Fruit fly (Drosophila melanogaster): Measurements from ENCODE around the gene Cad86C.

Cad86C gene

DNA sequence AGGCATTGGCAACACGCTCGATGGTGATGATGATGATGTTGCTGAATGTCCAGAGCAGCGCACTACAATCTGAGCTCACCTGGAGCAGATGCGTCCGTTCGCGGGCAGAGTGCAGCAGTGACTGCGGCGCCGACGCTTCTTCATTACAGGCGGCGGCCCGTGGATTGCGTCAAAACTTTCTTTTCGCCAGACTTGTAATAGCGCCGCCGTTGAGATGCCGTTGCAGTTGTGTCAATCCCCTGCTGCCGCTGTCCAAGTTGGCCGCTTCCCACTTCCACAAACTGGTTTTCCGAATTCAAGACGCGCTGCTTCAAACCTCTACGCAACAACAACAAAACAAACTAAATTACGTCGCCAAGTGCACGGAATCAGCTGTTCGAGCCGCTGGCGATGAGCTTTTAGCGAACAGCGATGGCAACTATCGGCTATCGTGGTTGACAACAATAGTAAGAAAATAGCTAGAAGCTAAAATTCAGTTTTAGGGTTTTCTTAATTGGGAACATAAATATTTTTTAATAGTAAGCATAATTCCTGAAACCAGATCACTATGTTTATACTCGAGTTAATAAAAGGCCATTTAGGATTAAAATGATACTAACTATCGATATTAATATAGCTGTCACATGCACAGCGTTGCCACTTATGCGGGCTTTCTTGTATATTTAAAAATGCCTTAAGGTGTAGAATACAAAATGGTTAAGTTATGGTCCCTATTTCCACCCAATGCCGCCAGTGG lies 55.1 kb downstream of the Cad86C start, which contains the start of gene Tpc1 (continued):
- TF ChIP-seq CG12391 (tag; optimal IDR thresholded peaks at IDR 0.05) (peak; percentile 63), E2f2 (GFP tag; IDR thresholded peaks at IDR 0.05) (peak; percentile 94), NFAT (GFP tag; IDR thresholded peaks at IDR 0.05) (peak; percentile 20; the same call in 1 of the 2 replicates), slp2 (GFP tag; optimal IDR thresholded peaks at IDR 0.05) (no peak), CG18262 (tag; optimal IDR thresholded peaks at IDR 0.05) (peak; percentile 0), CG16813 (GFP tag; IDR thresholded peaks at IDR 0.05; ENCODE audit: partially characterized antibody) (peak; percentile 89), BEAF-32 (GFP tag; optimal IDR thresholded peaks at IDR 0.05) (peak; percentile 95), CG6175 (GFP tag; IDR thresholded peaks at IDR 0.05) (no peak), Dip2 (GFP tag; IDR thresholded peaks at IDR 0.05) (no peak), CG7357 (GFP tag; IDR thresholded peaks at IDR 0.05) (no peak), Sry-δ (GFP tag; optimal IDR thresholded peaks at IDR 0.05) (peak; percentile 88), sd (tag; optimal IDR thresholded peaks at IDR 0.05) (peak; percentile 29), CG3847 (GFP tag; IDR thresholded peaks at IDR 0.05) (peak; percentile 49; the same call in 1 of the 2 replicates), CG7786 (GFP tag; optimal IDR thresholded peaks at IDR 0.05) (peak; percentile 42), Dip3 (GFP tag; optimal IDR thresholded peaks at IDR 0.05) (peak; percentile 40), Ssrp (tag; optimal IDR thresholded peaks at IDR 0.05) (peak; percentile 2), TFAM (GFP tag; optimal IDR thresholded peaks at IDR 0.05) (no peak), CG1792 (GFP tag; optimal IDR thresholded peaks at IDR 0.05) (no peak), sr (GFP tag; IDR thresholded peaks at IDR 0.05) (peak; percentile 22; the same call in 1 of the 3 replicates), Sin3A (optimal IDR thresholded peaks at IDR 0.05) (peak; percentile 79), Nf-YC (tag; optimal IDR thresholded peaks at IDR 0.05) (peak; percentile 47), Dref (GFP tag; IDR thresholded peaks at IDR 0.05) (peak; percentile 62), CG3163 (GFP tag; optimal IDR thresholded peaks at IDR 0.05) (peak; percentile 7), CG18599 (GFP tag; optimal IDR thresholded peaks at IDR 0.05) (peak; percentile 8), CG30403 (GFP tag; optimal IDR thresholded peaks at IDR 0.05) (peak; percentile 57), insv (GFP tag; optimal IDR thresholded peaks at IDR 0.05) (no peak), sna (GFP tag; IDR thresholded peaks at IDR 0.05; ENCODE audit: partially characterized antibody) (peak; percentile 94), CG4282 (GFP tag; optimal IDR thresholded peaks at IDR 0.05) (no peak), CG31441 (GFP tag; IDR thresholded peaks at IDR 0.05) (peak; percentile 23; the same call in 1 of the 2 replicates), CG13424 (tag; optimal IDR thresholded peaks at IDR 0.05) (peak; percentile 41), maf-S (GFP tag; optimal IDR thresholded peaks at IDR 0.05) (peak; percentile 41), CG3995 (GFP tag; optimal IDR thresholded peaks at IDR 0.05) (peak; percentile 94), Blimp-1 (GFP tag; optimal IDR thresholded peaks at IDR 0.05) (peak; percentile 83), twi (tag; optimal IDR thresholded peaks at IDR 0.05) (peak; percentile 14), MTF-1 (GFP tag; optimal IDR thresholded peaks at IDR 0.05; ENCODE audit: borderline replicate concordance) (no peak), CG15269 (tag; optimal IDR thresholded peaks at IDR 0.05) (peak; percentile 2), Dbx (GFP tag; IDR thresholded peaks at IDR 0.05) (0 out of 3 replicates have a peak, but pooled peaks have one; percentile 47), phol (tag; optimal IDR thresholded peaks at IDR 0.05) (peak; percentile 59), Med (GFP tag) (peak; percentile 82), CG6813 (GFP tag; optimal IDR thresholded peaks at IDR 0.05) (no peak), Oli (tag; optimal IDR thresholded peaks at IDR 0.05) (no peak), CG7963 (GFP tag; IDR thresholded peaks at IDR 0.05; ENCODE audit: partially characterized antibody) (peak; percentile 47; the same call in 2 of the 3 replicates), pzg (GFP tag; optimal IDR thresholded peaks at IDR 0.05) (peak; percentile 69), CG10979 (tag; optimal IDR thresholded peaks at IDR 0.05) (no peak), Adf1 (GFP tag; IDR thresholded peaks at IDR 0.05) (peak; percentile 46; the same call in 1 of the 2 replicates), CG1647 (GFP tag; optimal IDR thresholded peaks at IDR 0.05) (peak; percentile 9), CHES-1-like (GFP tag; optimal IDR thresholded peaks at IDR 0.05) (peak; percentile 44), pho (GFP tag; optimal IDR thresholded peaks at IDR 0.05) (peak; percentile 55), CG13624 (GFP tag; optimal IDR thresholded peaks at IDR 0.05) (peak; percentile 81)
